Fruit fly (Drosophila melanogaster): ENCODE results near the gene Trf4-2.
A peak's percentile ranks its signal among the peaks of the same experiment; 100 is the strongest.

Trf4-2 gene

dm6 chr3R:24935758-24936157 lies 10.7 kb downstream of the Trf4-2 start:
- TF ChIP-seq ttk (optimal IDR thresholded peaks at IDR 0.05) (no peak), h (optimal IDR thresholded peaks at IDR 0.05) (no peak), Sin3A (optimal IDR thresholded peaks at IDR 0.05) (no peak), Myc (optimal IDR thresholded peaks at IDR 0.05) (no peak), insv (optimal IDR thresholded peaks at IDR 0.05) (no peak), psq (optimal IDR thresholded peaks at IDR 0.05) (no peak)

- TF ChIP-seq insv (optimal IDR thresholded peaks at IDR 0.05): no peak
- no peak for TF ChIP-seq Sin3A (optimal IDR thresholded peaks at IDR 0.05)
- TF ChIP-seq ttk (optimal IDR thresholded peaks at IDR 0.05): no peak
- no peak for TF ChIP-seq h (optimal IDR thresholded peaks at IDR 0.05)
- TF ChIP-seq Myc (optimal IDR thresholded peaks at IDR 0.05): no peak
- no peak for TF ChIP-seq psq (optimal IDR thresholded peaks at IDR 0.05)
These were observed 13.0 kb downstream of the Trf4-2 start, which contains the start of gene Osbp for dm6 chr3R:24938049-24938448. Gene Osbp, minus strand, starts transcription at chr3R:24938222.

- TF ChIP-seq psq (optimal IDR thresholded peaks at IDR 0.05) (peak; percentile 44), Sin3A (optimal IDR thresholded peaks at IDR 0.05) (no peak)
These were observed 20.2 kb downstream of the Trf4-2 start, which contains the start of the genes ssh and Nmnat for dm6 chr3R:24944920-24945853. Gene ssh, minus strand, starts transcription at chr3R:24944956. Gene Nmnat, plus strand, starts transcription at chr3R:24945237.

- TF ChIP-seq insv (optimal IDR thresholded peaks at IDR 0.05): no peak
- no peak for TF ChIP-seq Sin3A (optimal IDR thresholded peaks at IDR 0.05)
- TF ChIP-seq Myc (optimal IDR thresholded peaks at IDR 0.05): no peak
- no peak for TF ChIP-seq h (optimal IDR thresholded peaks at IDR 0.05)
These were observed 22.3 kb downstream of the Trf4-2 start, which contains the start of gene mah for dm6 chr3R:24947332-24947731. Gene mah, plus strand, starts transcription at chr3R:24947632.

dm6 chr3R:24953152-24953551 lies 28.1 kb downstream of the Trf4-2 start:
- TF ChIP-seq Myc (optimal IDR thresholded peaks at IDR 0.05) (no peak), Sin3A (optimal IDR thresholded peaks at IDR 0.05) (no peak), insv (optimal IDR thresholded peaks at IDR 0.05) (no peak), h (optimal IDR thresholded peaks at IDR 0.05) (no peak), psq (optimal IDR thresholded peaks at IDR 0.05) (no peak), ttk (optimal IDR thresholded peaks at IDR 0.05) (no peak)

- TF ChIP-seq insv (optimal IDR thresholded peaks at IDR 0.05): no peak
- no peak for TF ChIP-seq h (optimal IDR thresholded peaks at IDR 0.05)
- no peak for TF ChIP-seq Myc (optimal IDR thresholded peaks at IDR 0.05)
- TF ChIP-seq psq (optimal IDR thresholded peaks at IDR 0.05): no peak
- TF ChIP-seq ttk (optimal IDR thresholded peaks at IDR 0.05): no peak
These were observed 37.5 kb downstream of the Trf4-2 start for dm6 chr3R:24962470-24962869.

dm6 chr3R:24965403-24965802 lies 40.4 kb downstream of the Trf4-2 start:
- no peak for TF ChIP-seq Myc (optimal IDR thresholded peaks at IDR 0.05)
- TF ChIP-seq h (optimal IDR thresholded peaks at IDR 0.05): no peak
- no peak for TF ChIP-seq psq (optimal IDR thresholded peaks at IDR 0.05)
- no peak for TF ChIP-seq Sin3A (optimal IDR thresholded peaks at IDR 0.05)
- TF ChIP-seq insv (optimal IDR thresholded peaks at IDR 0.05): no peak
- TF ChIP-seq ttk (optimal IDR thresholded peaks at IDR 0.05): no peak

- TF ChIP-seq Myc (optimal IDR thresholded peaks at IDR 0.05): no peak
- no peak for TF ChIP-seq psq (optimal IDR thresholded peaks at IDR 0.05)
- no peak for TF ChIP-seq insv (optimal IDR thresholded peaks at IDR 0.05)
- no peak for TF ChIP-seq Sin3A (optimal IDR thresholded peaks at IDR 0.05)
- no peak for TF ChIP-seq ttk (optimal IDR thresholded peaks at IDR 0.05)
- TF ChIP-seq h (optimal IDR thresholded peaks at IDR 0.05): no peak
These were observed 41.6 kb downstream of the Trf4-2 start for dm6 chr3R:24966578-24966977.

dm6 chr3R:24968015-24968414 lies 43.0 kb downstream of the Trf4-2 start:
- TF ChIP-seq h (optimal IDR thresholded peaks at IDR 0.05): no peak
- TF ChIP-seq insv (optimal IDR thresholded peaks at IDR 0.05): no peak
- no peak for TF ChIP-seq ttk (optimal IDR thresholded peaks at IDR 0.05)
- TF ChIP-seq psq (optimal IDR thresholded peaks at IDR 0.05): no peak
- TF ChIP-seq Myc (optimal IDR thresholded peaks at IDR 0.05): no peak
- TF ChIP-seq Sin3A (optimal IDR thresholded peaks at IDR 0.05): no peak

dm6 chr3R:24968888-24969287 lies 43.9 kb downstream of the Trf4-2 start:
- TF ChIP-seq ttk (optimal IDR thresholded peaks at IDR 0.05): no peak
- no peak for TF ChIP-seq Myc (optimal IDR thresholded peaks at IDR 0.05)
- no peak for TF ChIP-seq insv (optimal IDR thresholded peaks at IDR 0.05)

- no peak for TF ChIP-seq insv (optimal IDR thresholded peaks at IDR 0.05)
- no peak for TF ChIP-seq psq (optimal IDR thresholded peaks at IDR 0.05)
- no peak for TF ChIP-seq ttk (optimal IDR thresholded peaks at IDR 0.05)
- no peak for TF ChIP-seq Sin3A (optimal IDR thresholded peaks at IDR 0.05)
- no peak for TF ChIP-seq h (optimal IDR thresholded peaks at IDR 0.05)
- no peak for TF ChIP-seq Myc (optimal IDR thresholded peaks at IDR 0.05)
These were observed 45.5 kb downstream of the Trf4-2 start for dm6 chr3R:24970323-24971067.

- TF ChIP-seq psq (optimal IDR thresholded peaks at IDR 0.05) (no peak), h (optimal IDR thresholded peaks at IDR 0.05) (no peak), Myc (optimal IDR thresholded peaks at IDR 0.05) (no peak), insv (optimal IDR thresholded peaks at IDR 0.05) (no peak), ttk (optimal IDR thresholded peaks at IDR 0.05) (no peak), Sin3A (optimal IDR thresholded peaks at IDR 0.05) (no peak)
These were observed 49.9 kb downstream of the Trf4-2 start for dm6 chr3R:24974762-24975432.
